Fruit fly (Drosophila melanogaster) whole organism: ENCODE data around the gene Mpc1.

Source experiments
- CG8478 ChIP-seq: fragments of >200 bp; optimal IDR thresholded peaks from 2 replicates; lab custom pipeline; 2018; ENCODE audit warnings: inconsistent platforms
- Dll ChIP-seq: fragments of >200 bp; optimal IDR thresholded peaks from 2 replicates; lab custom pipeline; 2017
- EcR ChIP-seq, 2 experiments: fragments of >200 bp; optimal IDR thresholded peaks; 2 replicates each; lab custom pipeline; 2017; ENCODE audit warnings: missing biosample characterization in 2 of 2, missing genetic modification characterization in 2 of 2, missing genetic modification reagents in 2 of 2
- pan ChIP-seq: fragments of >200 bp; optimal IDR thresholded peaks from 2 replicates; lab custom pipeline; 2017
- psq ChIP-seq: fragments of >200 bp; optimal IDR thresholded peaks from 2 replicates; lab custom pipeline; 2017
- usp ChIP-seq: fragments of >200 bp; optimal IDR thresholded peaks from 2 replicates; lab custom pipeline; 2017; ENCODE audit warnings: missing biosample characterization, missing genetic modification characterization, mixed read lengths

The Mpc1 gene

dm6 chr3R:18917976-18918871, 10.2 kb downstream of the Mpc1 start:
- TF ChIP-seq EcR (GFP tag; optimal IDR thresholded peaks at IDR 0.05; lab: Kevin White, UChicago), result peak in 1 of 2 experiments; percentile 13
- no peak for TF ChIP-seq pan (lab: Kevin White, UChicago)

DNA sequence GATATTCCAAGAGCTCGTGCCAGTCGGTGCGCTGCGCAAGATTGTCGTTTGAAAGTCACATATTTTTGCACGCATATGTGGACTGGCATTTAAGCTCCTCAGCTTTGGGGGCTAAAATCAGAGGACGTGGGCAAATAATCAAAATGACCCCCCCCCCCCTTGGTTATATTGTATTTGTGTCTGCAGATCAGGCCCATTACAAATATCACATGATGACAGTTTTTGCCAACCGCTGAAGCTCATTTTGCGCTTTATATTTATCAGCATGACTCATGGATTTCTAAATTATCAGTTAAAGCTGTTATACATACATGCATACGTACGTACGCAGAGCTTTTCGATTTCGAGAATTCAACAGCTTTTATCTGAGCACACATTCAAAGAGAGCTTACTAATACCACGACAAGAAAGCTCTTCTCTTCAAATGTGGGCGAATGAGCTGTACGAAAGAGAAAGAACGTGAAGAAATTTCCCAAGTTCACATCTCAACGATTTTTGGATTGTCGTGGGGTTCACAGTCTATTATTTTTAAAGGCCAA, 11.7 kb downstream of the Mpc1 start:
- TF ChIP-seq Dll (lab: Kevin White, UChicago) (no peak), CG8478 (lab: Kevin White, UChicago) (no peak), pan (lab: Kevin White, UChicago) (no peak), psq (lab: Kevin White, UChicago) (no peak), EcR (GFP tag; optimal IDR thresholded peaks at IDR 0.05; lab: Kevin White, UChicago) (no peak), usp (no peak)

dm6 chr3R:18915644-18916194, 12.7 kb downstream of the Mpc1 start:
- TF ChIP-seq Dll (lab: Kevin White, UChicago) (no peak), usp (no peak), pan (lab: Kevin White, UChicago) (no peak), CG8478 (lab: Kevin White, UChicago) (no peak), EcR (GFP tag; optimal IDR thresholded peaks at IDR 0.05; lab: Kevin White, UChicago) (no peak), psq (lab: Kevin White, UChicago) (no peak)

- TF ChIP-seq usp (no peak), psq (lab: Kevin White, UChicago) (no peak), Dll (lab: Kevin White, UChicago) (no peak), CG8478 (lab: Kevin White, UChicago) (no peak), pan (lab: Kevin White, UChicago) (no peak), EcR (GFP tag; optimal IDR thresholded peaks at IDR 0.05; lab: Kevin White, UChicago) (no peak)
Measured at dm6 chr3R:18914594-18915275, 13.7 kb downstream of the Mpc1 start, which contains the start of gene Xrp1. Xrp1 (plus strand) TSS chr3R:18914968.

DNA sequence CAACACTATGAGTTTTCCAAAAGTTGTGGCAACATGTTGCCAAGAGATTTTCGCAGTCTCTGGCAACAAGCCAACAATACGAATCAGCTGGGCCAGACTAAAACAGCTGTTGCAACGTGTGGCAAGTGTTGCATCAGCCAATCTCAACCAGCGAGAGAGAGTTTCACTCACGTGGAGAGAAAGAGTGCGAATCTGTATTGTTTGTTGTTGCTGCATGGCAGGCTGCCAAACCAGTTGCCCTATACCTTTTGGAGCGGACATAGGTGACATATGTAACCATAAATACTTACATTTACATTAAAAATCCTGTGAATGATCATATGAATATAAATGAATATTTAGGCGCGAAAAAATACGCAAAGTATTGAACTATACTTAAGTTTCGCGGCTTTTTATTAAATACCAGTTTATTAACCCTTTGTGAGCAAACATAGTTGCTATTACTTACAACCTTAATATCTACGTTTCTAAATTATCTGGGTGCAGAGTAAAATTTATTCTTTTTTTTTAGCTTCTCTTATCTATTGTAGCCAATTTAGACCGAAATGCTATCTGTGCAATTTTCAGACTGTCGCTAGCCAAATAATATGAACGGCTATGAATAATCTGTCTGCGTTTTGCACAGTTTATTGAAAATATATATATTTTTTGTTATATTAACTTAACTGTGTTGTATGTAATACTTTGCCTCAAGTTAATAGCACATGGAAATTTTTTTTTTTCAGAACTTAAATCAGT, 14.4 kb downstream of the Mpc1 start:
- TF ChIP-seq pan (lab: Kevin White, UChicago), result no peak
- TF ChIP-seq Dll (lab: Kevin White, UChicago), result no peak
- TF ChIP-seq EcR (GFP tag; optimal IDR thresholded peaks at IDR 0.05; lab: Kevin White, UChicago), result no peak
- TF ChIP-seq usp, result no peak
- no peak for TF ChIP-seq psq (lab: Kevin White, UChicago)
- no peak for TF ChIP-seq CG8478 (lab: Kevin White, UChicago)

DNA sequence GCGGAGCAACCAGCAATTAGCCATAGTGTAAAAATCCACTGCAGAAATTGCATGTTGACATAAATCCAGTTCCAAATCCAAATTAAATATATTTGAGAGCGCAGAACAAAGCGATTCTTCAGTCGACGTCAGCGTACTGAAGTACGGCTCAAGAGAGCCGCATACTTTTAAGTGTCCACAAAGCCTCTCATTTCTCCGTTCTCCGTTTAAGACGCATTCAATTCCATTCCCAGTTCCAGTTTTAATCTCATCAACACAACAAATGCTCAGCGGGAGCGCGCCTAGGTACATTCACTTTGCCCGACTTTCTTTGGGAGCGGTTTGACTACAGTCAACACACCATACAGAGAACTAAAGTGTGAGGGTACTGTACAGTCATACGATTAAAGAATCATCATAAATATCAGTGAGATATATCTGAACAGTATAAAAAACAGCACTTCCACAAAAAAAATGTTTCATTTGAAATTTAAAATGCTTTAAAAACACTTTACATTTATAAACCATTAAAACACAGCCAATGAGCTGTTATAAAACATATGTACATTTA, 15.6 kb downstream of the Mpc1 start, which contains the start of gene Sgsh:
Gene Sgsh, minus strand, starts transcription at position 141 of the 550 bp plus-strand sequence.
- TF ChIP-seq pan (lab: Kevin White, UChicago) (no peak), usp (no peak)

DNA sequence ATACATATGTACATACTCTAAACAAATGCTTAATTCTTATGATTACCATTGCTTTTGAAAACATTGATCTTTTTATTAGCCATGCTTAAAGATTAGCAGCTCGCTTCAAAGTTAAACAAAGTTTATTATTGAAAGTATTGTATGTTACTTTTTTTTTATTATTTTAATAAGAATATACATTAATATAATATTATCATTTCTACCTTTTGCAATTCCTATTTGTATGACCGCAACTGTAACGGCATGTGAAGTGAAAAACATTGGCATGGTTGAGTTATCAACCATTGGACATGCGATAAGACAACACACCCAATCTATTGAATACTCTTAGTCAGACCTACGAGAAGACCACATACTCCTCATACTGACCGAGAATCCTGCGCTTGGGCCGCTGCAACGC, 17.5 kb downstream of the Mpc1 start:
- no peak for TF ChIP-seq EcR (GFP tag; optimal IDR thresholded peaks at IDR 0.05; lab: Kevin White, UChicago)
- no peak for TF ChIP-seq Dll (lab: Kevin White, UChicago)
- TF ChIP-seq usp, result no peak
- TF ChIP-seq CG8478 (lab: Kevin White, UChicago), result no peak

dm6 chr3R:18910336-18910735, 18.1 kb downstream of the Mpc1 start:
- no peak for TF ChIP-seq Dll (lab: Kevin White, UChicago)
- no peak for TF ChIP-seq pan (lab: Kevin White, UChicago)
- no peak for TF ChIP-seq CG8478 (lab: Kevin White, UChicago)
- no peak for TF ChIP-seq usp
- TF ChIP-seq EcR (GFP tag; optimal IDR thresholded peaks at IDR 0.05; lab: Kevin White, UChicago), result no peak

dm6 chr3R:18905921-18906878, 22.3 kb downstream of the Mpc1 start, which contains the start of gene EndoA:
EndoA (plus strand) TSS chr3R:18906609.
- TF ChIP-seq EcR (GFP tag; optimal IDR thresholded peaks at IDR 0.05; lab: Kevin White, UChicago) (no peak), pan (lab: Kevin White, UChicago) (no peak), psq (lab: Kevin White, UChicago) (no peak), CG8478 (lab: Kevin White, UChicago) (no peak), usp (no peak), Dll (lab: Kevin White, UChicago) (no peak)

DNA sequence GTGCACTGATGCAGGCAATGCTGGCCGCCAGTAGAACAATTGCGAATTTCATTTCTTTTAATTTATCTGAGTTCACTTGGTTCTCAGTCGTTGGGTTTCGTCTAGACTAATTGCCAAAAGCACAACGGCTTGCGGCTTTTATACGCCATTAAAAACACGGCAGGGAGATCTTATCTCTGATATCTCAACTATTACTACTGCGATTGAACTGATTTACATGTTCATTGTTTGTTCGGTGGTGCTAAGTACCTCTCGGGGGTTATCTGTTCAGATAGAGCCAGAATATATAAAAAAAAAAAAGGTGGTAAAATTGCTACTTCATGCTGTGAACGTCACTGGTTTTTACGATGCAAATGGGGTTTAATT, 22.9 kb downstream of the Mpc1 start, which contains the start of gene CG14292:
Gene CG14292, minus strand, starts transcription at position 101 of the 366 bp plus-strand sequence.
- TF ChIP-seq psq (lab: Kevin White, UChicago) (no peak), Dll (lab: Kevin White, UChicago) (no peak), CG8478 (lab: Kevin White, UChicago) (no peak), usp (no peak), pan (lab: Kevin White, UChicago) (no peak), EcR (GFP tag; optimal IDR thresholded peaks at IDR 0.05; lab: Kevin White, UChicago) (no peak)
